Worm (Caenorhabditis elegans): ENCODE data around the gene sre-8.

Gene sre-8

ce11 chrV:14248025-14248424 lies 8.9 kb upstream of the sre-8 start, which contains the start of gene K02E11.4:
Gene K02E11.4 (minus strand): TSS chrV:14248125.
- no peak for TF ChIP-seq sox-4 (tag; optimal IDR thresholded peaks at IDR 0.05)
- TF ChIP-seq che-1 (tag; optimal IDR thresholded peaks at IDR 0.05), result no peak
- TF ChIP-seq F13H6.1 (tag; optimal IDR thresholded peaks at IDR 0.05), result no peak
- TF ChIP-seq hlh-30 (tag; optimal IDR thresholded peaks at IDR 0.05; ENCODE audit: insufficient read depth), result no peak
- TF ChIP-seq hlh-15 (tag; optimal IDR thresholded peaks at IDR 0.05), result no peak
- no peak for TF ChIP-seq odd-2 (tag; optimal IDR thresholded peaks at IDR 0.05)
- no peak for TF ChIP-seq T23F11.4 (GFP tag; optimal IDR thresholded peaks at IDR 0.05)
- TF ChIP-seq ceh-9 (tag; optimal IDR thresholded peaks at IDR 0.05), result no peak
- no peak for TF ChIP-seq lin-11 (tag; optimal IDR thresholded peaks at IDR 0.05)
- TF ChIP-seq unc-86 (tag; optimal IDR thresholded peaks at IDR 0.05), result no peak
- no peak for TF ChIP-seq K09A11.1 (tag; optimal IDR thresholded peaks at IDR 0.05; ENCODE audit: insufficient read depth)
- no peak for TF ChIP-seq tbx-2 (tag; optimal IDR thresholded peaks at IDR 0.05)
- no peak for TF ChIP-seq fkh-6 (tag; optimal IDR thresholded peaks at IDR 0.05)
- TF ChIP-seq ceh-48 (tag; optimal IDR thresholded peaks at IDR 0.05), result no peak
- TF ChIP-seq ceh-18 (tag; optimal IDR thresholded peaks at IDR 0.05), result no peak
- no peak for TF ChIP-seq hlh-8 (tag; optimal IDR thresholded peaks at IDR 0.05)
- TF ChIP-seq madf-2 (tag; optimal IDR thresholded peaks at IDR 0.05), result no peak
- TF ChIP-seq ceh-45 (GFP tag; IDR thresholded peaks at IDR 0.05), result no peak
- no peak for TF ChIP-seq fkh-10 (GFP tag; optimal IDR thresholded peaks at IDR 0.05)
- TF ChIP-seq ceh-31 (tag; optimal IDR thresholded peaks at IDR 0.05), result no peak

- no peak for TF ChIP-seq rnt-1 (tag; optimal IDR thresholded peaks at IDR 0.05)
Observed at ce11 chrV:14248654-14249053, 8.3 kb upstream of the sre-8 start, which contains the start of gene K02E11.6. Gene K02E11.6 (plus strand): TSS chrV:14248802.

- TF ChIP-seq K02D7.2 (tag; optimal IDR thresholded peaks at IDR 0.05), result no peak
- TF ChIP-seq unc-55 (GFP tag; optimal IDR thresholded peaks at IDR 0.05), result no peak
- TF ChIP-seq C08G9.2 (tag; optimal IDR thresholded peaks at IDR 0.05), result no peak
- no peak for TF ChIP-seq Y22D7AL.16 (tag; optimal IDR thresholded peaks at IDR 0.05)
- TF ChIP-seq pha-4 (tag; optimal IDR thresholded peaks at IDR 0.05), result no peak
- no peak for TF ChIP-seq ama-1 (optimal IDR thresholded peaks at IDR 0.05)
- no peak for TF ChIP-seq sox-2 (GFP tag; IDR thresholded peaks at IDR 0.05)
- TF ChIP-seq ceh-22 (tag; optimal IDR thresholded peaks at IDR 0.05), result no peak
- TF ChIP-seq fax-1 (tag; optimal IDR thresholded peaks at IDR 0.05), result no peak
- no peak for TF ChIP-seq T23F11.4 (GFP tag; optimal IDR thresholded peaks at IDR 0.05)
Observed at ce11 chrV:14252025-14252424, 4.9 kb upstream of the sre-8 start, which contains the start of gene K02E11.5. Gene K02E11.5 (plus strand): TSS chrV:14252325.

DNA sequence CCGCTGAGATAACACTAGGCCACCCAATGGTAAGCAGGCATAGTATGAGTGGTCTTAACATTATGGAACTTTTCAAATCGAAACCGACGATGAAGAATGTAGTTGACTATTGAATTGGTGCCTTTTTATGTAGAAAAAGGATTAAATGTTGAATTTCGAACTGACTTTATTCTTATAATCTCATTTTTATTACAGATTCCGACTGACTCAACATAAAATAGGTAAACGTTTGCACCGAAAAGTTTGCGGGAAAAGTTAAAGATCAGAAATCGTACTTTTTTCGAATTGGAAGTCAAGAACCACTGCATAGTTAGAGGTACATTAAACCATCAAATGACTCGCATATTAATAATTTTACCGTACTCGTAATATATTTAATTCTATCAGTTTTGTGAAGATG lies 2.7 kb upstream of the sre-8 start, which contains the start of gene K02E11.7:
K02E11.7 (minus strand) TSS at position 101 of the 400 bp plus-strand sequence.
- TF ChIP-seq ceh-2 (tag; optimal IDR thresholded peaks at IDR 0.05) (no peak), ceh-18 (tag; optimal IDR thresholded peaks at IDR 0.05) (no peak), syd-9 (tag; optimal IDR thresholded peaks at IDR 0.05) (no peak), F13H6.1 (tag; optimal IDR thresholded peaks at IDR 0.05) (no peak), nhr-11 (tag; optimal IDR thresholded peaks at IDR 0.05) (no peak), hlh-8 (tag; optimal IDR thresholded peaks at IDR 0.05) (no peak), sox-2 (GFP tag; IDR thresholded peaks at IDR 0.05) (no peak)

ce11 chrV:14260831-14261230 lies 3.9 kb downstream of the sre-8 start, which contains the start of gene F40G12.2:
Gene F40G12.2 (minus strand): TSS chrV:14260931.
- no peak for TF ChIP-seq tbx-2 (tag; optimal IDR thresholded peaks at IDR 0.05)
- TF ChIP-seq zip-5 (tag; optimal IDR thresholded peaks at IDR 0.05), result no peak
- TF ChIP-seq che-1 (tag; optimal IDR thresholded peaks at IDR 0.05), result no peak
- TF ChIP-seq unc-86 (tag; optimal IDR thresholded peaks at IDR 0.05), result no peak
- TF ChIP-seq madf-2 (tag; optimal IDR thresholded peaks at IDR 0.05), result no peak
- no peak for TF ChIP-seq ttx-3 (tag; optimal IDR thresholded peaks at IDR 0.05)
